Worm (Caenorhabditis elegans) whole organism, L2 larva: ENCODE measurements around the gene nhr-5.

Experiments used
- C34F6.9 ChIP-seq: fragments of 150-350 bp; optimal IDR thresholded peaks from 2 replicates; lab custom pipeline; 2014; ENCODE audit warnings: missing biosample characterization, missing genetic modification characterization
- F13H6.1 ChIP-seq: sonication (generic microtip); optimal IDR thresholded peaks from 2 replicates; lab custom pipeline; 2016; ENCODE audit warnings: missing genetic modification characterization, missing compliant biosample characterization
- Y55F3AM.14 ChIP-seq: fragments of 200-800 bp; sonication (Bioruptor generic); optimal IDR thresholded peaks from 2 replicates; lab custom pipeline; 2018; ENCODE audit warnings: mild to moderate bottlenecking, missing genetic modification characterization, missing compliant biosample characterization
- ZK546.5 ChIP-seq: sonication (generic microtip); optimal IDR thresholded peaks from 2 replicates; lab custom pipeline; 2017; ENCODE audit warnings: missing biosample characterization, missing genetic modification characterization
- alr-1 ChIP-seq: fragments of 150-350 bp; optimal IDR thresholded peaks from 2 replicates; lab custom pipeline; 2014; ENCODE audit warnings: missing biosample characterization, missing genetic modification characterization
- ama-1 ChIP-seq: fragments of 150-350 bp; optimal IDR thresholded peaks from 2 replicates; lab custom pipeline; 2018; ENCODE audit warnings: inconsistent platforms
- blmp-1 ChIP-seq: sonication (generic microtip); optimal IDR thresholded peaks from 2 replicates; lab custom pipeline; 2017; ENCODE audit warnings: missing genetic modification characterization, mild to moderate bottlenecking, missing compliant biosample characterization, antibody characterized with exemption, moderate library complexity; ENCODE audit not compliant: insufficient read depth
- ceh-16 ChIP-seq: fragments of 150-350 bp; optimal IDR thresholded peaks from 2 replicates; lab custom pipeline; 2014; ENCODE audit warnings: missing biosample characterization, missing genetic modification characterization
- crh-2 ChIP-seq: sonication (generic microtip); optimal IDR thresholded peaks from 2 replicates; lab custom pipeline; 2017; ENCODE audit warnings: missing biosample characterization, missing genetic modification characterization
- egl-27 ChIP-seq: sonication (generic microtip); optimal IDR thresholded peaks from 3 replicates; lab custom pipeline; 2017; ENCODE audit warnings: missing biosample characterization, missing genetic modification reagents, missing genetic modification characterization
- fos-1 ChIP-seq: fragments of 150-350 bp; optimal IDR thresholded peaks from 2 replicates; lab custom pipeline; 2014; ENCODE audit warnings: missing biosample characterization, missing genetic modification characterization
- gmeb-1 ChIP-seq: fragments of 150-350 bp; optimal IDR thresholded peaks from 2 replicates; lab custom pipeline; 2014; ENCODE audit warnings: missing biosample characterization, missing genetic modification characterization
- lin-13 ChIP-seq: fragments of 150-350 bp; optimal IDR thresholded peaks from 2 replicates; lab custom pipeline; 2014; ENCODE audit warnings: missing biosample characterization, missing genetic modification reagents, missing genetic modification characterization
- lsy-2 ChIP-seq, 2 experiments: fragments of 150-350 bp in 1 of 2; sonication (generic microtip) in 1 of 2; optimal IDR thresholded peaks; 2 replicates each; lab custom pipeline; 2014 to 2017; ENCODE audit warnings: missing biosample characterization in 2 of 2, missing genetic modification characterization in 2 of 2
- mab-5 ChIP-seq: fragments of 150-350 bp; optimal IDR thresholded peaks from 2 replicates; lab custom pipeline; 2014; ENCODE audit warnings: missing biosample characterization, missing genetic modification characterization
- mbf-1 ChIP-seq: sonication (generic microtip); optimal IDR thresholded peaks from 2 replicates; lab custom pipeline; 2017; ENCODE audit warnings: missing biosample characterization, missing genetic modification characterization
- mdl-1 ChIP-seq, 2 experiments: fragments of 150-350 bp in 1 of 2; sonication (generic microtip) in 1 of 2; optimal IDR thresholded peaks; 2 replicates each; lab custom pipeline; 2017; ENCODE audit warnings: missing biosample characterization in 2 of 2, missing genetic modification characterization in 2 of 2
- nhr-10 ChIP-seq: sonication (generic microtip); optimal IDR thresholded peaks from 2 replicates; lab custom pipeline; 2017; ENCODE audit warnings: missing biosample characterization, missing genetic modification characterization
- nhr-11 ChIP-seq: fragments of 150-350 bp; optimal IDR thresholded peaks from 2 replicates; lab custom pipeline; 2014; ENCODE audit warnings: missing biosample characterization, missing genetic modification characterization
- nhr-12 ChIP-seq: fragments of 150-350 bp; optimal IDR thresholded peaks from 2 replicates; lab custom pipeline; 2014; ENCODE audit warnings: missing biosample characterization, missing genetic modification characterization
- nhr-129 ChIP-seq: fragments of 150-350 bp; optimal IDR thresholded peaks from 2 replicates; lab custom pipeline; 2014; ENCODE audit warnings: missing biosample characterization, missing genetic modification characterization
- nhr-21 ChIP-seq: fragments of 150-350 bp; optimal IDR thresholded peaks from 2 replicates; lab custom pipeline; 2014; ENCODE audit warnings: missing biosample characterization, missing genetic modification characterization
- nhr-23 ChIP-seq: fragments of 150-350 bp; optimal IDR thresholded peaks from 2 replicates; lab custom pipeline; 2014; ENCODE audit warnings: missing biosample characterization, missing genetic modification reagents, missing genetic modification characterization
- nhr-237 ChIP-seq: fragments of 150-350 bp; optimal IDR thresholded peaks from 2 replicates; lab custom pipeline; 2014; ENCODE audit warnings: missing biosample characterization, missing genetic modification characterization
- nhr-25 ChIP-seq: fragments of 150-350 bp; sonication (generic microtip); optimal IDR thresholded peaks from 3 replicates; lab custom pipeline; 2014; ENCODE audit warnings: missing biosample characterization, missing genetic modification characterization
- nhr-6 ChIP-seq: fragments of 150-350 bp; optimal IDR thresholded peaks from 2 replicates; lab custom pipeline; 2014; ENCODE audit warnings: missing biosample characterization, missing genetic modification characterization
- nhr-77 ChIP-seq: fragments of 150-350 bp; optimal IDR thresholded peaks from 2 replicates; lab custom pipeline; 2014; ENCODE audit warnings: missing biosample characterization, missing genetic modification characterization
- sem-4 ChIP-seq: fragments of 150-350 bp; optimal IDR thresholded peaks from 2 replicates; lab custom pipeline; 2014; ENCODE audit warnings: missing biosample characterization, missing genetic modification reagents, missing genetic modification characterization
- sma-3 ChIP-seq: sonication (generic microtip); optimal IDR thresholded peaks from 2 replicates; lab custom pipeline; 2016; ENCODE audit warnings: missing genetic modification reagents, missing genetic modification characterization, missing compliant biosample characterization
- sma-9 ChIP-seq, 2 experiments: fragments of 150-350 bp in 1 of 2; sonication (generic microtip) in 1 of 2; optimal IDR thresholded peaks; 2 replicates each; lab custom pipeline; 2014 to 2016; ENCODE audit warnings: missing genetic modification characterization in 2 of 2, mild to moderate bottlenecking in 1 of 2, missing biosample characterization in 1 of 2, missing compliant biosample characterization in 1 of 2, missing genetic modification reagents in 1 of 2, moderate library complexity in 1 of 2
- snpc-4 ChIP-seq: fragments of 150-350 bp; optimal IDR thresholded peaks from 2 replicates; lab custom pipeline; 2014; ENCODE audit warnings: missing biosample characterization, missing genetic modification characterization
- unc-39 ChIP-seq: fragments of 150-350 bp; optimal IDR thresholded peaks from 2 replicates; lab custom pipeline; 2014; ENCODE audit warnings: missing biosample characterization, missing genetic modification characterization
- unc-55 ChIP-seq: fragments of 150-350 bp; sonication (generic microtip); optimal IDR thresholded peaks from 3 replicates; lab custom pipeline; 2014; ENCODE audit warnings: missing biosample characterization, missing genetic modification reagents, missing genetic modification characterization
- unc-62 ChIP-seq: fragments of 150-350 bp; optimal IDR thresholded peaks from 2 replicates; lab custom pipeline; 2014; ENCODE audit warnings: missing biosample characterization, missing genetic modification reagents, missing genetic modification characterization
- ztf-1 ChIP-seq: fragments of 200-800 bp; sonication (Bioruptor generic); conservative IDR thresholded peaks from 2 replicates; pipeline ENCODE4 v1.3.6; 2022; ENCODE audit warnings: missing genetic modification characterization, missing compliant biosample characterization
- ztf-11 ChIP-seq: sonication (generic microtip); optimal IDR thresholded peaks from 2 replicates; lab custom pipeline; 2017; ENCODE audit warnings: missing biosample characterization, missing genetic modification characterization
- ztf-4 ChIP-seq: fragments of 150-350 bp; optimal IDR thresholded peaks from 2 replicates; lab custom pipeline; 2014; ENCODE audit warnings: missing biosample characterization, missing genetic modification characterization

Gene nhr-5

ce11 chrIV:15382539-15382938, 17.5 kb upstream of the nhr-5 start:
- TF ChIP-seq gmeb-1 (tag; lab: Kevin White, UChicago) (peak; percentile 59), ztf-1 (GFP tag; lab: Robert Waterston, UW) (no peak)

- TF ChIP-seq nhr-77 (tag; lab: Kevin White, UChicago) = no peak
- TF ChIP-seq nhr-23 = no peak
- TF ChIP-seq nhr-21 (tag; lab: Kevin White, UChicago) = peak; percentile 44
- TF ChIP-seq egl-27 (tag; lab: Kevin White, UChicago) = no peak
- TF ChIP-seq gmeb-1 (tag; lab: Kevin White, UChicago) = peak; percentile 44
- peak; percentile 88 for TF ChIP-seq fos-1
- peak; percentile 11 for TF ChIP-seq C34F6.9 (tag; lab: Kevin White, UChicago)
- TF ChIP-seq ztf-1 (GFP tag; lab: Robert Waterston, UW) = no peak
- no peak for TF ChIP-seq lsy-2 (tag; optimal IDR thresholded peaks at IDR 0.05; lab: Kevin White, UChicago)
- TF ChIP-seq nhr-129 (tag; lab: Kevin White, UChicago) = no peak
- no peak for TF ChIP-seq unc-39
- peak; percentile 32 for TF ChIP-seq sma-3
- TF ChIP-seq unc-62 (GFP tag; lab: Kevin White, UChicago) = no peak
- peak; percentile 31 for TF ChIP-seq nhr-25 (tag; lab: Kevin White, UChicago)
- TF ChIP-seq ceh-16 = no peak
Measured at ce11 chrIV:15385181-15385580, 14.9 kb upstream of the nhr-5 start.

ce11 chrIV:15390927-15391326, 9.2 kb upstream of the nhr-5 start, which contains the start of gene Y73F8A.1159:
Gene Y73F8A.1159 (minus strand): TSS chrIV:15391027.
- TF ChIP-seq blmp-1 (tag; lab: Kevin White, UChicago) = no peak
- no peak for TF ChIP-seq sem-4 (tag; lab: Kevin White, UChicago)
- TF ChIP-seq ztf-4 (tag; lab: Kevin White, UChicago) = no peak
- TF ChIP-seq nhr-25 (tag; lab: Kevin White, UChicago) = no peak
- no peak for TF ChIP-seq nhr-129 (tag; lab: Kevin White, UChicago)

- TF ChIP-seq ztf-11 (tag; lab: Kevin White, UChicago) (no peak), fos-1 (peak; percentile 36), sma-3 (no peak), ztf-4 (tag; lab: Kevin White, UChicago) (no peak), nhr-25 (tag; lab: Kevin White, UChicago) (no peak), ceh-16 (no peak), nhr-77 (tag; lab: Kevin White, UChicago) (no peak), sma-9 (GFP tag; optimal IDR thresholded peaks at IDR 0.05; lab: Kevin White, UChicago) (peak; percentile 35), sma-9 (tag; optimal IDR thresholded peaks at IDR 0.05; lab: Kevin White, UChicago) (no peak)
Measured at ce11 chrIV:15391549-15391948, 8.5 kb upstream of the nhr-5 start.

ce11 chrIV:15393186-15393585, 6.9 kb upstream of the nhr-5 start:
- TF ChIP-seq fos-1 = peak; percentile 99
- peak; percentile 5 for TF ChIP-seq crh-2 (tag; lab: Kevin White, UChicago)
- no peak for TF ChIP-seq unc-39
- TF ChIP-seq unc-55 (GFP tag; lab: Kevin White, UChicago) = no peak
- TF ChIP-seq sma-9 (GFP tag; optimal IDR thresholded peaks at IDR 0.05; lab: Kevin White, UChicago) = peak; percentile 62
- TF ChIP-seq sma-9 (tag; optimal IDR thresholded peaks at IDR 0.05; lab: Kevin White, UChicago) = no peak

DNA sequence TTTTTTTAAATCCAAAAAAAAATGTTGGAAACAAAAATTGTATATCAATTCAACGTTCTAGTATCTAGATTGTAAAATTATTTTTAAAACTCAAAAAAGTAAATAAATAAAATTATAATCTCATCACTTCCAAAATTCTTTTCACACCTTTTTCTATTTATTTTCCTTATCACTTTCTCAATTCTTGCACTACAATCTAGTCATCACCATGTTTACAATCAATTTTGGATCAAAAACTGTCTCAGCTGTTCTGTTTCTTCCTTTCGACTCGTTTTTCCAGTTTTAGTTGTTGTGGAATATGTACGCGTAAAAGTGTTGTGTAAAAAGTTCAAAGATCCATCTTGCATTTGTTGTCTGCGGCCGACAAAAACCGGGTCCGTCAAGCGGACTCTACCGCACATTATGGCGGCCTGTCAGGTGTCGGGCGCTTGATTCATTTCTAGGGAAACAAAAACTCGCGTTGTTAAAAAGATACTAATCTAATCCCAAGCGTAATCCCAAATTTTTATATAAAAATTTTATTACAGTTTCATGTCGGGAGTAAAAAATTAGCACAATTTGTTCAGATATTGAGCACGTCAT, 5.4 kb upstream of the nhr-5 start:
- TF ChIP-seq lin-13 (GFP tag; lab: Kevin White, UChicago) (no peak), fos-1 (peak; percentile 49), nhr-6 (no peak), nhr-25 (tag; lab: Kevin White, UChicago) (no peak), gmeb-1 (tag; lab: Kevin White, UChicago) (no peak), nhr-12 (no peak), mbf-1 (tag; lab: Kevin White, UChicago) (no peak), snpc-4 (peak; percentile 9)

DNA sequence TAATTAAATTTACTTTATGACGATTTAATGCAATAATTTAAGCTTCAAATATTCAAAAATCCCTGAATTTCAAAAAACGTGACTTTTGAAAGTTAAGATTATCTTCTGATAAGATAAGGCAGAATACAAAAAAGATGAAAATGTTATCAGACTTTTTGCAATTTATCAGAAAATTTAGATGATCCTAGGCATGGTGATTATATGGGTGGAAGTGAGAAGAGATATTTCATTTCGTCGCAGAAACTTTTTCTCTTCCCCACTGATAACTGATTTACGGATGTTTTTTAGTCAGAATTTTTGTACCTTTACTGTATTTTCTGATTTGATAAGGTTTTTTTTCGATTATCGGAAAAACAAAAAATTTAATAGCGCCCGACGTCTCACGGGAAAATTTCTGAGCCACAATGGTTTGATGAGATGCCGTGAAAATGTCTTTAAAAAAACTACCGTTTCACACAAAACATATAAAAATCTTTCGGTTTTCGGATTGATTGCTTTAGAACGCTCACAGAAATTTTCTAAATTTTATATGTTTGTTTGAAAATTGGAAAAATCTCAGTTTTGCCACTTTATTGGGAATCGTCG, 4.7 kb upstream of the nhr-5 start:
- TF ChIP-seq sma-3 = no peak
- TF ChIP-seq C34F6.9 (tag; lab: Kevin White, UChicago) = no peak
- TF ChIP-seq sma-9 (GFP tag; optimal IDR thresholded peaks at IDR 0.05; lab: Kevin White, UChicago) = peak; percentile 34
- no peak for TF ChIP-seq sma-9 (tag; optimal IDR thresholded peaks at IDR 0.05; lab: Kevin White, UChicago)
- TF ChIP-seq mab-5 (tag; lab: Kevin White, UChicago) = no peak
- no peak for TF ChIP-seq ama-1 (lab: Kevin White, UChicago)
- no peak for TF ChIP-seq nhr-237 (tag; lab: Kevin White, UChicago)
- no peak for TF ChIP-seq ZK546.5 (tag; lab: Kevin White, UChicago)
- TF ChIP-seq alr-1 (tag; lab: Kevin White, UChicago) = no peak
- TF ChIP-seq nhr-6 = no peak
- no peak for TF ChIP-seq nhr-10 (tag; lab: Kevin White, UChicago)
- no peak for TF ChIP-seq mdl-1 (tag; optimal IDR thresholded peaks at IDR 0.05; lab: Kevin White, UChicago)
- TF ChIP-seq fos-1 = peak; percentile 42
- no peak for TF ChIP-seq nhr-11 (tag; lab: Kevin White, UChicago)
- TF ChIP-seq F13H6.1 (tag; lab: Kevin White, UChicago) = no peak
- TF ChIP-seq Y55F3AM.14 (GFP tag; lab: Kevin White, UChicago) = no peak
- TF ChIP-seq nhr-23 = no peak
- no peak for TF ChIP-seq ztf-1 (GFP tag; lab: Robert Waterston, UW)
- TF ChIP-seq lin-13 (GFP tag; lab: Kevin White, UChicago) = no peak
- no peak for TF ChIP-seq unc-39
- TF ChIP-seq nhr-25 (tag; lab: Kevin White, UChicago) = no peak
